ENCODE assay signal across 3 fruit fly cellular contexts in the genomic region with DNA sequence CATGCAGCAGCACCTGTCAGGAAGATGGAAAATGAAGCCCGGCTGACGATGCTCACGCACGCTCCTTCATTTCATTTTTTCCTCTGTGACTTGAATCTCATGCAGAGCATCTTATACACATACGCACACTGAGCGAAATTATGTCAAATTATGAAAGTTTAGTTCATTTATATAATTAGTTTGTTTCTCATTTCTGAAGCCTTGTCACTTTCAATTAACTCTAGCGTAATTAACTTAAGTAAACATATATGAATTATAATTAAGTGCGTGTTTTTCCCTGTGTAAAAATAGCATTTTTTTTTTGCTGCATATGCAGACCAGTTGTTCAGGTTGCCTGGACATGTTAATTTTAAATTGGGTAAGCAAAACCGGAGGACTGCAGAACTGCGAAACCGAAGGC.
TF ChIP-seq lines count a peak whose summit lies in the region.

No protein-coding gene starts in this region.

TF ChIP-seq in whole organism, embryonic, 481 proteins besides CTCF, POLR2A, EP300 and RAD21 (continued from another document and continues in another):
- TF ChIP-seq CG9437 (GFP tag; optimal IDR thresholded peaks at IDR 0.05; lab: Kevin White, UChicago) (no peak), CG1647 (GFP tag; optimal IDR thresholded peaks at IDR 0.05; lab: Kevin White, UChicago) (no peak), CG8478 (optimal IDR thresholded peaks at IDR 0.05; lab: Kevin White, UChicago) (no peak), bsh (GFP tag; optimal IDR thresholded peaks at IDR 0.05; lab: Kevin White, UChicago) (peak; percentile 25 to 65), trem (tag; optimal IDR thresholded peaks at IDR 0.05; lab: Kevin White, UChicago) (peak; percentile 1), ac (GFP tag; optimal IDR thresholded peaks at IDR 0.05; lab: Kevin White, UChicago) (no peak), HHEX (GFP tag; optimal IDR thresholded peaks at IDR 0.05; lab: Kevin White, UChicago) (no peak), CG6854 (GFP tag; optimal IDR thresholded peaks at IDR 0.05; lab: Kevin White, UChicago) (no peak), CG6689 (GFP tag; IDR thresholded peaks at IDR 0.05; lab: Robert Waterston, UW) (peak; percentile 16; the same call in 1 of the 2 replicates), lmd (GFP tag; IDR thresholded peaks at IDR 0.05; lab: Robert Waterston, UW) (no peak), Dip2 (GFP tag; IDR thresholded peaks at IDR 0.05; lab: Robert Waterston, UW) (no peak), odd (GFP tag; optimal IDR thresholded peaks at IDR 0.05; lab: Kevin White, UChicago) (no peak), sens-2 (GFP tag; IDR thresholded peaks at IDR 0.05; lab: Robert Waterston, UW) (no peak), lola (GFP tag; optimal IDR thresholded peaks at IDR 0.05; lab: Kevin White, UChicago) (peak in 1 of 3 experiments; percentile 47), Dbx (GFP tag; IDR thresholded peaks at IDR 0.05; lab: Robert Waterston, UW) (no peak), CG18599 (GFP tag; optimal IDR thresholded peaks at IDR 0.05; lab: Kevin White, UChicago) (no peak), bowl (GFP tag; IDR thresholded peaks at IDR 0.05; lab: Robert Waterston, UW) (no peak), CG14860 (GFP tag; IDR thresholded peaks at IDR 0.05; lab: Robert Waterston, UW; ENCODE audit: partially characterized antibody) (no peak), CG7357 (GFP tag; IDR thresholded peaks at IDR 0.05; lab: Robert Waterston, UW) (no peak), CG9797 (GFP tag; optimal IDR thresholded peaks at IDR 0.05; lab: Kevin White, UChicago) (no peak), Xrp1 (GFP tag; IDR thresholded peaks at IDR 0.05; lab: Robert Waterston, UW) (peak; percentile 49; the same call in 1 of the 2 replicates), zen (tag; optimal IDR thresholded peaks at IDR 0.05; lab: Kevin White, UChicago) (peak; percentile 48), CG16779 (GFP tag; IDR thresholded peaks at IDR 0.05; lab: Robert Waterston, UW) (no peak), tgo (GFP tag; IDR thresholded peaks at IDR 0.05; lab: Robert Waterston, UW) (no peak), CG14667 (GFP tag; IDR thresholded peaks at IDR 0.05; lab: Robert Waterston, UW) (no peak), so (GFP tag; IDR thresholded peaks at IDR 0.05; lab: Robert Waterston, UW) (no peak), CG4360 (GFP tag; IDR thresholded peaks at IDR 0.05; lab: Robert Waterston, UW) (no peak), CG4854 (GFP tag; optimal IDR thresholded peaks at IDR 0.05; lab: Kevin White, UChicago) (no peak), Dad (GFP tag; optimal IDR thresholded peaks at IDR 0.05; lab: Kevin White, UChicago) (no peak), prd (optimal IDR thresholded peaks at IDR 0.05; lab: Kevin White, UChicago) (no peak), prd (GFP tag; IDR thresholded peaks at IDR 0.05; lab: Robert Waterston, UW) (peak; percentile 42; the same call in 1 of the 3 replicates), Usf (GFP tag; optimal IDR thresholded peaks at IDR 0.05; lab: Kevin White, UChicago) (no peak), CG2712 (tag; optimal IDR thresholded peaks at IDR 0.05; lab: Kevin White, UChicago) (peak; percentile 35), corto (GFP tag; optimal IDR thresholded peaks at IDR 0.05; lab: Kevin White, UChicago) (peak; percentile 52), CG10267 (tag; optimal IDR thresholded peaks at IDR 0.05; lab: Kevin White, UChicago) (peak; percentile 8), CG4730 (GFP tag; IDR thresholded peaks at IDR 0.05; lab: Robert Waterston, UW) (no peak), CG7839 (tag; optimal IDR thresholded peaks at IDR 0.05; lab: Kevin White, UChicago) (peak; percentile 9), da (GFP tag; optimal IDR thresholded peaks at IDR 0.05; lab: Kevin White, UChicago) (no peak), CG11560 (tag; IDR thresholded peaks at IDR 0.05; lab: Robert Waterston, UW) (no peak), Pdp1 (GFP tag; optimal IDR thresholded peaks at IDR 0.05; lab: Kevin White, UChicago) (peak in 1 of 2 experiments; percentile 8), gem (tag; optimal IDR thresholded peaks at IDR 0.05; lab: Kevin White, UChicago) (peak; percentile 57), phol (tag; optimal IDR thresholded peaks at IDR 0.05; lab: Kevin White, UChicago) (peak; percentile 31), pb (GFP tag; optimal IDR thresholded peaks at IDR 0.05; lab: Kevin White, UChicago) (no peak), unpg (GFP tag; optimal IDR thresholded peaks at IDR 0.05; lab: Kevin White, UChicago) (peak; percentile 24)

TF ChIP-seq in whole organism, prepupa, 60 proteins besides CTCF, POLR2A, EP300 and RAD21 (continued from another document):
- no peak for TF ChIP-seq Hr38 (GFP tag; optimal IDR thresholded peaks at IDR 0.05; lab: Kevin White, UChicago)
- TF ChIP-seq CG11294 (GFP tag; IDR thresholded peaks at IDR 0.05; lab: Robert Waterston, UW): peak; percentile 52
- peak; percentile 43 for TF ChIP-seq fd85E (GFP tag; optimal IDR thresholded peaks at IDR 0.05; lab: Kevin White, UChicago)
- TF ChIP-seq Eip75B (GFP tag; optimal IDR thresholded peaks at IDR 0.05; lab: Kevin White, UChicago): peak; percentile 90
- peak; percentile 94 for TF ChIP-seq CG6163 (GFP tag; IDR thresholded peaks at IDR 0.05; lab: Robert Waterston, UW)
- TF ChIP-seq CG10669 (GFP tag; optimal IDR thresholded peaks at IDR 0.05; lab: Kevin White, UChicago): peak; percentile 94
- TF ChIP-seq CG34406 (GFP tag; optimal IDR thresholded peaks at IDR 0.05; lab: Kevin White, UChicago): peak; percentile 89
- TF ChIP-seq CG6792 (GFP tag; optimal IDR thresholded peaks at IDR 0.05; lab: Kevin White, UChicago): peak; percentile 90
- TF ChIP-seq Eip78C (GFP tag; lab: Kevin White, UChicago): peak; percentile 98
- TF ChIP-seq CG31627 (GFP tag; optimal IDR thresholded peaks at IDR 0.05; lab: Kevin White, UChicago): peak; percentile 64
- TF ChIP-seq CG1621 (tag; optimal IDR thresholded peaks at IDR 0.05; lab: Kevin White, UChicago): peak; percentile 92
- peak; percentile 80 for TF ChIP-seq CG6276 (GFP tag; optimal IDR thresholded peaks at IDR 0.05; lab: Kevin White, UChicago)
- TF ChIP-seq lz (GFP tag; optimal IDR thresholded peaks at IDR 0.05; lab: Kevin White, UChicago): peak; percentile 81
- peak; percentile 80 for TF ChIP-seq Sox14 (GFP tag; optimal IDR thresholded peaks at IDR 0.05; lab: Kevin White, UChicago)
- peak; percentile 80 for TF ChIP-seq Hr4 (GFP tag; optimal IDR thresholded peaks at IDR 0.05; lab: Kevin White, UChicago)
- peak; percentile 89 for TF ChIP-seq acj6 (GFP tag; optimal IDR thresholded peaks at IDR 0.05; lab: Kevin White, UChicago)
- TF ChIP-seq CG6854 (GFP tag; optimal IDR thresholded peaks at IDR 0.05; lab: Kevin White, UChicago): peak; percentile 72
- TF ChIP-seq vri (GFP tag; optimal IDR thresholded peaks at IDR 0.05; lab: Kevin White, UChicago): peak; percentile 74
- TF ChIP-seq topi (GFP tag; optimal IDR thresholded peaks at IDR 0.05; lab: Kevin White, UChicago): peak; percentile 84
- peak; percentile 89 for TF ChIP-seq OdsH (GFP tag; optimal IDR thresholded peaks at IDR 0.05; lab: Kevin White, UChicago)
- peak; percentile 85 for TF ChIP-seq CG11762 (GFP tag; optimal IDR thresholded peaks at IDR 0.05; lab: Kevin White, UChicago; ENCODE audit: insufficient read depth)
- peak; percentile 87 for TF ChIP-seq CG7368 (GFP tag; optimal IDR thresholded peaks at IDR 0.05; lab: Kevin White, UChicago)
- peak; percentile 92 for TF ChIP-seq CG10631 (GFP tag; optimal IDR thresholded peaks at IDR 0.05; lab: Kevin White, UChicago)
- TF ChIP-seq Lpt (GFP tag; optimal IDR thresholded peaks at IDR 0.05; lab: Kevin White, UChicago): peak; percentile 82
- peak; percentile 90 for TF ChIP-seq spab (GFP tag; optimal IDR thresholded peaks at IDR 0.05; lab: Kevin White, UChicago)
- peak; percentile 91 for TF ChIP-seq CG8119 (GFP tag; IDR thresholded peaks at IDR 0.05; lab: Robert Waterston, UW)
- TF ChIP-seq esn (GFP tag; optimal IDR thresholded peaks at IDR 0.05; lab: Kevin White, UChicago): peak; percentile 86
- TF ChIP-seq Sox15 (GFP tag; optimal IDR thresholded peaks at IDR 0.05; lab: Kevin White, UChicago): peak; percentile 78
- TF ChIP-seq CG3032 (tag; optimal IDR thresholded peaks at IDR 0.05; lab: Kevin White, UChicago): peak; percentile 95
- TF ChIP-seq CG15336 (GFP tag; IDR thresholded peaks at IDR 0.05; lab: Robert Waterston, UW): peak; percentile 88
- TF ChIP-seq Ets96B (tag; optimal IDR thresholded peaks at IDR 0.05; lab: Kevin White, UChicago): peak; percentile 93
- TF ChIP-seq Gug (GFP tag; IDR thresholded peaks at IDR 0.05; lab: Robert Waterston, UW): peak; percentile 64
- peak; percentile 94 for TF ChIP-seq CG3919 (GFP tag; optimal IDR thresholded peaks at IDR 0.05; lab: Kevin White, UChicago)
- TF ChIP-seq dsx (GFP tag; optimal IDR thresholded peaks at IDR 0.05; lab: Kevin White, UChicago; ENCODE audit: poor library complexity, severe bottlenecking): peak; percentile 93
- TF ChIP-seq CG32006 (GFP tag; optimal IDR thresholded peaks at IDR 0.05; lab: Kevin White, UChicago): peak; percentile 87
- peak; percentile 54 for TF ChIP-seq Eip93F (GFP tag; optimal IDR thresholded peaks at IDR 0.05; lab: Kevin White, UChicago)
- TF ChIP-seq net (GFP tag; optimal IDR thresholded peaks at IDR 0.05; lab: Kevin White, UChicago): peak; percentile 90
- TF ChIP-seq Ets21C (GFP tag; optimal IDR thresholded peaks at IDR 0.05; lab: Kevin White, UChicago): peak; percentile 48

TF ChIP-seq in whole organism, wandering third instar larva, 38 proteins besides CTCF, POLR2A, EP300 and RAD21 (continued from another document):
- TF ChIP-seq woc (GFP tag; optimal IDR thresholded peaks at IDR 0.05; lab: Kevin White, UChicago): peak; percentile 72
